Fruit fly (Drosophila melanogaster) whole organism, embryonic: Measurements from ENCODE around the gene Psn.

Experiments used
- Ada2b ChIP-seq: fragments of 200-800 bp; sonication (Bioruptor generic); IDR thresholded peaks from 2 replicates; pipeline ENCODE4 v1.3.6; 2022; ENCODE audit warnings: missing biosample characterization, missing genetic modification characterization
- Awh ChIP-seq: fragments of 200-800 bp; sonication (Bioruptor generic); IDR thresholded peaks from 2 replicates; pipeline ENCODE4, ENCODE4 v1.3.6; 2022; ENCODE audit warnings: missing biosample characterization, missing genetic modification characterization
- CG10366 ChIP-seq: fragments of 200-800 bp; sonication (Bioruptor generic); IDR thresholded peaks from 2 replicates; pipeline ENCODE4 v1.3.6; 2022; ENCODE audit warnings: missing biosample characterization, missing genetic modification characterization
- CG11504 ChIP-seq: fragments of 200-800 bp; sonication (Bioruptor generic); optimal IDR thresholded peaks from 3 replicates; lab custom pipeline; 2019; ENCODE audit warnings: missing biosample characterization, mild to moderate bottlenecking, missing genetic modification characterization, moderate library complexity
- CG12391 ChIP-seq: fragments of 200-800 bp; sonication (Bioruptor generic); optimal IDR thresholded peaks from 3 replicates; lab custom pipeline; 2018; ENCODE audit warnings: missing biosample characterization, mild to moderate bottlenecking, missing genetic modification characterization, moderate library complexity
- CG13775 ChIP-seq: fragments of 200-800 bp; sonication (Bioruptor generic); optimal IDR thresholded peaks from 3 replicates; lab custom pipeline; 2017; ENCODE audit warnings: missing biosample characterization, mild to moderate bottlenecking, missing genetic modification characterization
- CG14050 ChIP-seq: fragments of 200-800 bp; sonication (Bioruptor generic); IDR thresholded peaks from 3 replicates; pipeline ENCODE4 v1.3.6; 2022; ENCODE audit warnings: missing biosample characterization, missing genetic modification characterization
- CG15011 ChIP-seq: fragments of 200-800 bp; sonication (Bioruptor generic); optimal IDR thresholded peaks from 3 replicates; lab custom pipeline; 2018; ENCODE audit warnings: missing biosample characterization, mild to moderate bottlenecking, missing genetic modification characterization
- CG15514 ChIP-seq: fragments of 200-800 bp; sonication (Bioruptor generic); optimal IDR thresholded peaks from 3 replicates; lab custom pipeline; 2017; ENCODE audit warnings: missing biosample characterization, missing genetic modification characterization, mild to moderate bottlenecking, moderate library complexity, missing genetic modification reagents
- CG1603 ChIP-seq: fragments of 200-800 bp; sonication (Bioruptor generic); optimal IDR thresholded peaks from 2 replicates; lab custom pipeline; 2019; ENCODE audit warnings: missing biosample characterization, mild to moderate bottlenecking, missing genetic modification characterization, moderate library complexity
- CG17361 ChIP-seq: fragments of 200-800 bp; sonication (Bioruptor generic); IDR thresholded peaks from 3 replicates; pipeline ENCODE4 v1.3.6; 2022; ENCODE audit warnings: missing biosample characterization, missing genetic modification characterization
- CG18599 ChIP-seq: fragments of 200-800 bp; sonication (Bioruptor generic); optimal IDR thresholded peaks from 3 replicates; lab custom pipeline; 2017; ENCODE audit warnings: missing biosample characterization, missing genetic modification characterization, mild to moderate bottlenecking, moderate library complexity, missing genetic modification reagents
- CG30020 ChIP-seq: fragments of 200-800 bp; optimal IDR thresholded peaks from 2 replicates; lab custom pipeline; 2019; ENCODE audit warnings: missing biosample characterization, mild to moderate bottlenecking, missing genetic modification characterization, moderate library complexity
- CG3281 ChIP-seq: fragments of 200-800 bp; sonication (Bioruptor generic); optimal IDR thresholded peaks from 3 replicates; lab custom pipeline; 2017; ENCODE audit warnings: missing biosample characterization, mild to moderate bottlenecking, missing genetic modification characterization
- CG34224 ChIP-seq: fragments of 200-800 bp; sonication (Bioruptor generic); IDR thresholded peaks from 3 replicates; pipeline ENCODE4 v1.3.6; 2022; ENCODE audit warnings: missing biosample characterization, missing genetic modification characterization; ENCODE audit not compliant: partially characterized antibody
- CG4282 ChIP-seq: fragments of 200-800 bp; sonication (Bioruptor generic); optimal IDR thresholded peaks from 2 replicates; lab custom pipeline; 2016; ENCODE audit warnings: missing biosample characterization, missing genetic modification characterization
- CG5180 ChIP-seq: fragments of 200-800 bp; sonication (Bioruptor generic); optimal IDR thresholded peaks from 3 replicates; lab custom pipeline; 2017; ENCODE audit warnings: missing biosample characterization, missing genetic modification characterization, mild to moderate bottlenecking, moderate library complexity, missing genetic modification reagents
- CG6272 ChIP-seq: fragments of 200-800 bp; sonication (Bioruptor generic); IDR thresholded peaks from 2 replicates; pipeline ENCODE4 v1.3.6; 2022; ENCODE audit warnings: missing biosample characterization, missing genetic modification characterization
- CG6854 ChIP-seq: fragments of 200-800 bp; sonication (Bioruptor generic); optimal IDR thresholded peaks from 3 replicates; lab custom pipeline; 2017; ENCODE audit warnings: missing biosample characterization, mild to moderate bottlenecking, missing genetic modification characterization
- CG7987 ChIP-seq: fragments of 200-800 bp; sonication (Bioruptor generic); optimal IDR thresholded peaks from 2 replicates; lab custom pipeline; 2018; ENCODE audit warnings: missing biosample characterization, mild to moderate bottlenecking, missing genetic modification characterization, moderate library complexity
- CHES-1-like ChIP-seq: fragments of 200-800 bp; sonication (Bioruptor generic); optimal IDR thresholded peaks from 2 replicates; lab custom pipeline; 2016; ENCODE audit warnings: missing biosample characterization, missing genetic modification characterization
- CTCF ChIP-seq: fragments of 200-800 bp; sonication (Bioruptor generic); optimal IDR thresholded peaks from 2 replicates; lab custom pipeline; 2017; ENCODE audit warnings: missing biosample characterization, mild to moderate bottlenecking, missing genetic modification characterization, moderate library complexity
- CkIIα-i1 ChIP-seq: fragments of 200-800 bp; sonication (Bioruptor generic); IDR thresholded peaks from 2 replicates; pipeline ENCODE4 v1.3.6; 2022; ENCODE audit warnings: missing biosample characterization, missing genetic modification characterization
- HLHmδ ChIP-seq: fragments of 200-800 bp; sonication (Bioruptor generic); optimal IDR thresholded peaks from 2 replicates; lab custom pipeline; 2018; ENCODE audit warnings: missing biosample characterization, mild to moderate bottlenecking, missing genetic modification characterization, moderate library complexity
- Hand ChIP-seq: fragments of 200-800 bp; sonication (Bioruptor generic); optimal IDR thresholded peaks from 2 replicates; lab custom pipeline; 2017; ENCODE audit warnings: mild to moderate bottlenecking, missing biosample characterization, missing genetic modification reagents, missing genetic modification characterization
- Kr ChIP-seq: fragments of 200-800 bp; sonication (Bioruptor generic); optimal IDR thresholded peaks from 2 replicates; lab custom pipeline; 2017; ENCODE audit warnings: missing biosample characterization, mild to moderate bottlenecking, missing genetic modification characterization
- Nf-YA ChIP-seq: fragments of 200-800 bp; sonication (Bioruptor generic); IDR thresholded peaks from 2 replicates; pipeline ENCODE4 v1.3.6; 2022; ENCODE audit warnings: missing biosample characterization, missing genetic modification characterization
- Opbp ChIP-seq: fragments of 200-800 bp; sonication (Bioruptor generic); IDR thresholded peaks from 3 replicates; pipeline ENCODE4 v1.3.6; 2022; ENCODE audit warnings: missing biosample characterization, missing genetic modification characterization; ENCODE audit not compliant: partially characterized antibody
- Usf ChIP-seq: fragments of 200-800 bp; sonication (Bioruptor generic); optimal IDR thresholded peaks from 2 replicates; lab custom pipeline; 2017; ENCODE audit warnings: missing genotype, missing biosample characterization, missing genetic modification characterization
- ab ChIP-seq: fragments of 200-800 bp; sonication (Bioruptor generic); optimal IDR thresholded peaks from 2 replicates; lab custom pipeline; 2016; ENCODE audit warnings: missing biosample characterization, missing genetic modification characterization
- ac ChIP-seq: fragments of 200-800 bp; sonication (Bioruptor generic); optimal IDR thresholded peaks from 3 replicates; lab custom pipeline; 2017; ENCODE audit warnings: missing biosample characterization, mild to moderate bottlenecking, missing genetic modification characterization
- ato ChIP-seq: fragments of 200-800 bp; sonication (Bioruptor generic); IDR thresholded peaks from 2 replicates; pipeline ENCODE4 v1.3.6; 2022; ENCODE audit warnings: missing biosample characterization, missing genetic modification characterization; ENCODE audit not compliant: partially characterized antibody
- bowl ChIP-seq: fragments of 200-800 bp; sonication (Bioruptor generic); IDR thresholded peaks from 2 replicates; pipeline ENCODE4 v1.3.6; 2022; ENCODE audit warnings: missing biosample characterization, missing genetic modification characterization
- btn ChIP-seq: fragments of 200-800 bp; sonication (Bioruptor generic); optimal IDR thresholded peaks from 2 replicates; lab custom pipeline; 2016; ENCODE audit warnings: missing biosample characterization, missing genetic modification characterization
- ci ChIP-seq: fragments of 200-800 bp; sonication (Bioruptor generic); IDR thresholded peaks from 3 replicates; pipeline ENCODE4 v1.3.6; 2022; ENCODE audit warnings: missing biosample characterization, missing genetic modification characterization
- dm ChIP-seq: fragments of 200-800 bp; sonication (Bioruptor generic); optimal IDR thresholded peaks from 3 replicates; lab custom pipeline; 2016; ENCODE audit warnings: missing biosample characterization, missing genetic modification characterization
- emc ChIP-seq: fragments of 200-800 bp; sonication (Bioruptor generic); optimal IDR thresholded peaks from 2 replicates; lab custom pipeline; 2016; ENCODE audit warnings: missing biosample characterization, missing genetic modification characterization
- esg ChIP-seq: fragments of 200-800 bp; sonication (Bioruptor generic); conservative IDR thresholded peaks from 2 replicates; pipeline ENCODE4 v1.3.6; 2022; ENCODE audit warnings: missing biosample characterization, missing genetic modification characterization
- ind ChIP-seq: fragments of 200-800 bp; sonication (Bioruptor generic); optimal IDR thresholded peaks from 3 replicates; lab custom pipeline; 2016; ENCODE audit warnings: missing biosample characterization, missing genetic modification characterization
- jigr1 ChIP-seq: fragments of 200-800 bp; sonication (Bioruptor generic); IDR thresholded peaks from 3 replicates; pipeline ENCODE4 v1.3.6; 2022; ENCODE audit warnings: missing biosample characterization, missing genetic modification characterization
- kah ChIP-seq: fragments of 200-800 bp; sonication (Bioruptor generic); optimal IDR thresholded peaks from 2 replicates; lab custom pipeline; 2018; ENCODE audit warnings: missing biosample characterization, mild to moderate bottlenecking, missing genetic modification characterization
- lab ChIP-seq: fragments of 200-800 bp; sonication (Bioruptor generic); optimal IDR thresholded peaks from 3 replicates; lab custom pipeline; 2017; ENCODE audit warnings: missing biosample characterization, missing genetic modification characterization, mild to moderate bottlenecking, moderate library complexity, missing genetic modification reagents
- nerfin-1 ChIP-seq: fragments of 200-800 bp; sonication (Bioruptor generic); optimal IDR thresholded peaks from 3 replicates; lab custom pipeline; 2019; ENCODE audit warnings: missing biosample characterization, mild to moderate bottlenecking, missing genetic modification characterization, moderate library complexity
- phol ChIP-seq: fragments of 200-800 bp; sonication (Bioruptor generic); optimal IDR thresholded peaks from 3 replicates; lab custom pipeline; 2018; ENCODE audit warnings: missing biosample characterization, mild to moderate bottlenecking, missing genetic modification characterization, moderate library complexity
- ro ChIP-seq: fragments of 200-800 bp; sonication (Bioruptor generic); IDR thresholded peaks from 2 replicates; pipeline ENCODE4 v1.3.6; 2022; ENCODE audit warnings: missing biosample characterization, missing genetic modification characterization
- row ChIP-seq: fragments of 200-800 bp; sonication (Bioruptor generic); IDR thresholded peaks from 3 replicates; pipeline ENCODE4 v1.3.6; 2022; ENCODE audit warnings: missing biosample characterization, missing genetic modification characterization
- twi ChIP-seq: fragments of 200-800 bp; optimal IDR thresholded peaks from 2 replicates; lab custom pipeline; 2019; ENCODE audit warnings: missing biosample characterization, mild to moderate bottlenecking, missing genetic modification characterization, moderate library complexity
- unc-4 ChIP-seq: fragments of 200-800 bp; sonication (Bioruptor generic); IDR thresholded peaks from 2 replicates; pipeline ENCODE4 v1.3.6; 2022; ENCODE audit warnings: missing biosample characterization, missing genetic modification characterization; ENCODE audit not compliant: partially characterized antibody
- unpg ChIP-seq: fragments of 200-800 bp; sonication (Bioruptor generic); optimal IDR thresholded peaks from 3 replicates; lab custom pipeline; 2018; ENCODE audit warnings: missing biosample characterization, mild to moderate bottlenecking, missing genetic modification characterization, moderate library complexity

The Psn gene

DNA sequence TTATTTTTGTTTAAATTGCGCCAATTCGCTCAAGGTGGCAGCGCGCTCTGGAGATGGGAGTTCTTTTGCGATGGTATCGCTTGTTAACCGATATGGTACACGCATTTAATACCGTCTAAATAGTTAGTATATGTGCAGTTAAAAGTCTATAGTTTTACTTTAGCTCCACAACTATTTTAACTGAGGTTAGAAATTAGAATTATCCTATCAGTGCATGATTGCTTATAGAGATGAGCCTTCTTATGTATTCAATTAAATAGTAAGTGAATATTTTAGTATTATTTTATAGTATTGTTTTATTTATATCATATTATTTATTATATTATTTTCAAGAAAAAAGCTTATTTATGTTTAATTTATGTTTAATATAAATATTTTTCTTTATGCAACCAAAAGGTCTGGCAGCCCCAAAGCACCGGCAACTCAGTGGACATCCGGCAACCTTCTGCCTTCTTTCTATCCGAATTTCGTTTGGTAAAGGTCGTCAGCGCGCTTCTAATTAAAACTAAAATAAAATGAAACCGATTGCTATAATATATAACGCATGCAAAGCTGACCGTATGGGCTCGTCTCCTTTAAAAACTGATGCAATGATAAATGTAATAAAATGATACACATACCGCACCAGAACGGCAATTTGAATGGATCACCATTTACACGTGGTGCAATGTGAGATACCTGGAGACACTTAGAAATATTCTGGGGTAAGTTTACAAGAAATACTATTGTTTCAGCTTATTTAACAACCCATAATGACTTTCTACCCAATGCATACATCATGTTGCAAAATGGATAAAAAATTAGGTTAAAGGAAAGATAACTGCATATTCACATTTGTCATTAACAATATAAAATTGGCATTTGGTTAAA lies 20.8 kb downstream of the Psn start, which contains the start of gene CG5199:
CG5199 (minus strand) TSS at position 52 of the 870 bp plus-strand sequence.
- TF ChIP-seq row (GFP tag; lab: Robert Waterston, UW) (peak; percentile 80), Kr (no peak), twi (peak; percentile 42), CG15514 (GFP tag; lab: Kevin White, UChicago) (peak; percentile 53), esg (GFP tag; lab: Robert Waterston, UW) (peak; percentile 33; the same call in 1 of the 2 replicates), emc (GFP tag; lab: Kevin White, UChicago) (no peak), ab (GFP tag; lab: Kevin White, UChicago) (no peak), CG18599 (peak; percentile 69), CG3281 (GFP tag; lab: Kevin White, UChicago) (peak; percentile 75), CkIIα-i1 (GFP tag; lab: Robert Waterston, UW) (no peak), unpg (GFP tag; lab: Kevin White, UChicago) (peak; percentile 66), Nf-YA (GFP tag; lab: Robert Waterston, UW) (no peak), CG7987 (GFP tag; lab: Kevin White, UChicago) (no peak), nerfin-1 (tag; lab: Kevin White, UChicago) (no peak), CG6272 (GFP tag; lab: Robert Waterston, UW) (peak; percentile 78), ro (GFP tag; lab: Robert Waterston, UW) (no peak), phol (peak; percentile 85), bowl (no peak), CG10366 (GFP tag; lab: Robert Waterston, UW) (peak; percentile 30), HLHmδ (GFP tag; lab: Kevin White, UChicago) (no peak), dm (peak; percentile 87), CG30020 (tag; lab: Kevin White, UChicago) (peak; percentile 77), kah (GFP tag; lab: Kevin White, UChicago) (peak; percentile 39), ac (GFP tag; lab: Kevin White, UChicago) (no peak), Usf (GFP tag; lab: Kevin White, UChicago) (peak; percentile 55), CTCF (GFP tag; lab: Kevin White, UChicago) (no peak), Ada2b (GFP tag; lab: Robert Waterston, UW) (peak; percentile 62), ind (GFP tag; lab: Kevin White, UChicago) (peak; percentile 78), jigr1 (GFP tag; lab: Robert Waterston, UW) (no peak), lab (peak; percentile 77), CHES-1-like (GFP tag; lab: Kevin White, UChicago) (peak; percentile 28), Hand (GFP tag; lab: Kevin White, UChicago) (no peak), ci (GFP tag; lab: Robert Waterston, UW) (no peak), CG6854 (GFP tag; lab: Kevin White, UChicago) (no peak), CG4282 (no peak), CG12391 (tag; lab: Kevin White, UChicago) (peak; percentile 80), CG17361 (GFP tag; lab: Robert Waterston, UW) (peak; percentile 90), unc-4 (GFP tag; lab: Robert Waterston, UW) (peak; percentile 73), Awh (no peak), CG11504 (peak; percentile 83), CG15011 (GFP tag; lab: Kevin White, UChicago) (no peak), Opbp (peak; percentile 82), CG1603 (tag; lab: Kevin White, UChicago) (peak; percentile 46), CG5180 (no peak), CG34224 (GFP tag; lab: Robert Waterston, UW) (peak; percentile 74), CG14050 (no peak), btn (no peak), ato (peak; percentile 32; the same call in 1 of the 2 replicates), CG13775 (GFP tag; lab: Kevin White, UChicago) (peak; percentile 85)
